Fruit fly (Drosophila melanogaster): ENCODE results near the gene rut.

DNA sequence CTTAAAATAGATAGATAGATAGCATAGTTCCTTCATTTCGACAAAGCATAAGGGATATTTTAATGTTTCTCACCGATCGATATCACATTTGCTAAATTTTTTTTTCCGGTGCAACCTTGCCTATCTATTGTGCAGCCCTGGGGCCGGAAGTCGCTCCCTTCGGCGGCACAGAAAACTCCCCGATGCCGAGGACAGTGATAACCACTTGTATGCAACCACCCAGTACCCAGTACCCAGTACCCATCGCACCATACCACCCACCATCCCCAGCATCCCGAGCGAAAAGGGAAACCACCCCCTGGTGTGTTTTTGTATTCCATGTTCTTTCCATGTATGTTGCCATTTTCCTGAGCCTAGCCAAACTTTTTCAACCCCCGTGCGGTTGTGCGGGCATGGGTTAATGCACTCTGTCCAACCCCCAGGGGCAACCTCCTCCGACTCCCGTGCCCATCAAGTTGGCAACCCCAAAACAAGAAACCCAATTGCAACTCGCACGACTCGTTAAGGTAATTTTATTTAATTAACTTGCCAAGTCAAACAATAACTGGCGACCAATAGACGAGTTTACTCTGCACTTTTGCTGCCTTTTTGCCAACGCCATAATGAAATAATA is 16.1 kb upstream of the rut start:
- TF ChIP-seq Eip75B (GFP tag; optimal IDR thresholded peaks at IDR 0.05) (no peak), Sox14 (GFP tag; optimal IDR thresholded peaks at IDR 0.05) (no peak), CG6808 (GFP tag; optimal IDR thresholded peaks at IDR 0.05) (no peak)

All from whole organism, prepupa.